Worm (Caenorhabditis elegans) whole organism, L1 larva: ENCODE results near the gene C17B7.15.

Experiments used
- C04F5.9 ChIP-seq: sonication (generic microtip); optimal IDR thresholded peaks from 2 replicates; lab custom pipeline; 2016; ENCODE audit warnings: missing genetic modification characterization, missing compliant biosample characterization
- C16A3.4 ChIP-seq: fragments of 150-350 bp; optimal IDR thresholded peaks from 2 replicates; lab custom pipeline; 2014; ENCODE audit warnings: missing biosample characterization, missing genetic modification characterization
- Y116A8C.19 ChIP-seq: sonication (generic microtip); optimal IDR thresholded peaks from 2 replicates; lab custom pipeline; 2016; ENCODE audit warnings: missing compliant biosample characterization, missing genetic modification characterization, borderline replicate concordance
- aha-1 ChIP-seq: fragments of 150-350 bp; optimal IDR thresholded peaks from 2 replicates; lab custom pipeline; 2014; ENCODE audit warnings: missing biosample characterization, missing genetic modification characterization
- ceh-8 ChIP-seq: fragments of 200-800 bp; sonication (Bioruptor generic); optimal IDR thresholded peaks from 2 replicates; lab custom pipeline; 2018; ENCODE audit warnings: mild to moderate bottlenecking, missing genetic modification characterization, moderate library complexity, missing compliant biosample characterization
- ces-1 ChIP-seq: fragments of 150-350 bp; optimal IDR thresholded peaks from 2 replicates; lab custom pipeline; 2014; ENCODE audit warnings: missing biosample characterization, missing genetic modification reagents, missing genetic modification characterization
- dpl-1 ChIP-seq, 3 experiments: fragments of 150-350 bp in 2 of 3; sonication (generic microtip) in 1 of 3; optimal IDR thresholded peaks; 2 replicates each; lab custom pipeline; 2014 to 2017; ENCODE audit warnings: missing biosample characterization in 3 of 3, missing genetic modification characterization in 3 of 3, missing genetic modification reagents in 3 of 3
- efl-3 ChIP-seq: fragments of 200-800 bp; sonication (Bioruptor generic); optimal IDR thresholded peaks from 2 replicates; lab custom pipeline; 2018; ENCODE audit warnings: mild to moderate bottlenecking, missing genetic modification characterization, missing compliant biosample characterization
- egl-27 ChIP-seq, 2 experiments: fragments of 150-350 bp in 1 of 2; sonication (generic microtip); optimal IDR thresholded peaks; 3 replicates each; lab custom pipeline; 2017 to 2018; ENCODE audit warnings: missing biosample characterization in 2 of 2, missing genetic modification characterization in 2 of 2, missing genetic modification reagents in 2 of 2
- elt-2 ChIP-seq: sonication (generic microtip); optimal IDR thresholded peaks from 2 replicates; lab custom pipeline; 2016; ENCODE audit warnings: missing genetic modification characterization, mild to moderate bottlenecking, inconsistent platforms, missing compliant biosample characterization, missing genetic modification reagents
- fkh-4 ChIP-seq: sonication (generic microtip); optimal IDR thresholded peaks from 2 replicates; lab custom pipeline; 2016; ENCODE audit warnings: missing compliant biosample characterization, missing genetic modification characterization, borderline replicate concordance
- fos-1 ChIP-seq: fragments of 150-350 bp; optimal IDR thresholded peaks from 2 replicates; lab custom pipeline; 2014; ENCODE audit warnings: missing biosample characterization, missing genetic modification characterization
- grh-1 ChIP-seq: fragments of 200-800 bp; sonication (Bioruptor generic); IDR thresholded peaks from 2 replicates; pipeline ENCODE4 v1.3.6; 2022; ENCODE audit warnings: missing genetic modification reagents, missing genetic modification characterization, missing compliant biosample characterization
- hlh-17 ChIP-seq: fragments of 200-800 bp; sonication (Bioruptor generic); optimal IDR thresholded peaks from 2 replicates; lab custom pipeline; 2018; ENCODE audit warnings: missing genetic modification characterization, mild to moderate bottlenecking, missing compliant biosample characterization, moderate library complexity, borderline replicate concordance
- irx-1 ChIP-seq: sonication (generic microtip); optimal IDR thresholded peaks from 2 replicates; lab custom pipeline; 2016; ENCODE audit warnings: missing genetic modification characterization, missing compliant biosample characterization
- mab-9 ChIP-seq: fragments of 200-800 bp; sonication (Bioruptor generic); IDR thresholded peaks from 2 replicates; pipeline ENCODE4 v1.3.6; 2022; ENCODE audit warnings: missing genetic modification reagents, missing genetic modification characterization, missing compliant biosample characterization
- mdl-1 ChIP-seq, 2 experiments: fragments of 150-350 bp; optimal IDR thresholded peaks; 2 replicates each; lab custom pipeline; 2014 to 2017; ENCODE audit warnings: missing biosample characterization in 2 of 2, missing genetic modification characterization in 2 of 2, inconsistent platforms in 1 of 2
- nhr-11 ChIP-seq: fragments of 150-350 bp; optimal IDR thresholded peaks from 2 replicates; lab custom pipeline; 2014; ENCODE audit warnings: missing biosample characterization, missing genetic modification characterization
- nhr-19 ChIP-seq: fragments of 200-800 bp; sonication (Bioruptor generic); conservative IDR thresholded peaks from 2 replicates; pipeline ENCODE4 v1.3.6; 2022; ENCODE audit warnings: missing genetic modification characterization, missing compliant biosample characterization
- nhr-20 ChIP-seq: sonication (generic microtip); optimal IDR thresholded peaks from 2 replicates; lab custom pipeline; 2016; ENCODE audit warnings: mild to moderate bottlenecking, missing genetic modification characterization, missing compliant biosample characterization
- nhr-47 ChIP-seq: sonication (generic microtip); optimal IDR thresholded peaks from 2 replicates; lab custom pipeline; 2016; ENCODE audit warnings: mild to moderate bottlenecking, missing genetic modification characterization, moderate library complexity, missing compliant biosample characterization
- nhr-71 ChIP-seq: sonication (generic microtip); optimal IDR thresholded peaks from 2 replicates; lab custom pipeline; 2016; ENCODE audit warnings: mild to moderate bottlenecking, missing genetic modification characterization, moderate library complexity, missing compliant biosample characterization
- nhr-76 ChIP-seq: sonication (generic microtip); optimal IDR thresholded peaks from 2 replicates; lab custom pipeline; 2017; ENCODE audit warnings: missing biosample characterization, missing genetic modification characterization
- nhr-90 ChIP-seq: sonication (generic microtip); optimal IDR thresholded peaks from 2 replicates; lab custom pipeline; 2016; ENCODE audit warnings: mild to moderate bottlenecking, missing genetic modification characterization, missing compliant biosample characterization; ENCODE audit not compliant: poor library complexity
- pax-3 ChIP-seq: fragments of 200-800 bp; sonication (Bioruptor generic); optimal IDR thresholded peaks from 2 replicates; lab custom pipeline; 2018; ENCODE audit warnings: mild to moderate bottlenecking, missing genetic modification characterization, moderate library complexity, missing compliant biosample characterization
- pqm-1 ChIP-seq: sonication (generic microtip); optimal IDR thresholded peaks from 3 replicates; lab custom pipeline; 2017; ENCODE audit warnings: missing biosample characterization, missing genetic modification characterization
- sox-4 ChIP-seq: sonication (generic microtip); optimal IDR thresholded peaks from 2 replicates; lab custom pipeline; 2016; ENCODE audit warnings: missing genetic modification characterization, missing compliant biosample characterization
- sup-37 ChIP-seq: fragments of 200-800 bp; sonication (Bioruptor generic); optimal IDR thresholded peaks from 2 replicates; lab custom pipeline; 2018; ENCODE audit warnings: mild to moderate bottlenecking, missing genetic modification characterization, missing compliant biosample characterization
- unc-62 ChIP-seq: fragments of 150-350 bp; optimal IDR thresholded peaks from 2 replicates; lab custom pipeline; 2014; ENCODE audit warnings: missing biosample characterization, missing genetic modification reagents, missing genetic modification characterization
- unc-98 ChIP-seq: fragments of 200-800 bp; sonication (Bioruptor generic); IDR thresholded peaks from 2 replicates; pipeline ENCODE4 v1.3.6; 2022; ENCODE audit warnings: missing genetic modification characterization, missing compliant biosample characterization
- zag-1 ChIP-seq: fragments of 150-350 bp; optimal IDR thresholded peaks from 2 replicates; lab custom pipeline; 2014; ENCODE audit warnings: missing biosample characterization, missing genetic modification characterization
- zip-4 ChIP-seq: fragments of 200-800 bp; sonication (Bioruptor generic); optimal IDR thresholded peaks from 2 replicates; lab custom pipeline; 2018; ENCODE audit warnings: mild to moderate bottlenecking, missing genetic modification characterization, moderate library complexity, missing compliant biosample characterization

The C17B7.15 gene

DNA sequence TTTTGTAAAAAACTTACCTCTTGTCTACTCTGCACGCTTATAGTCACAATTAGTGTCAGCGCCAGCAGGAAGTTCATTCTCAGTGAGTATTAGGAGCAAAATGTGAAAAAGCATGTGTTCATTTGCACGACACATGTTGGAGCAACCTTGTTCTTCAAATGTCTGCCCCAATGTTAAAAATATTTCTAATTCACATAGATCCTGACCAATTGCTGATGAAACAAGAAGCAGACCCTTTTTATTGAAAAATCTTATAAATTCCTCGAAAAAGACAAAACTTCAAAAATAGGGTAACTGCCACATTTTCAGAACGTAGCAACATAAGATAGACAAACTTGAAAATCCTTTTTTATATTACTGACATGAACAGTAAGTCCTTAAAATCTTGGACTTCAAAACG lies 25.8 kb upstream of the C17B7.15 start, which contains the start of gene C17B7.8:
Gene C17B7.8 (minus strand): TSS at position 101 of the 400 bp plus-strand sequence.
- TF ChIP-seq sup-37 (GFP tag; lab: Kevin White, UChicago) (no peak), mab-9 (GFP tag; lab: Robert Waterston, UW) (no peak), nhr-19 (GFP tag; lab: Robert Waterston, UW) (no peak), irx-1 (tag; lab: Kevin White, UChicago) (no peak), zag-1 (tag; lab: Kevin White, UChicago) (no peak), C16A3.4 (tag; lab: Kevin White, UChicago) (no peak), fos-1 (tag; lab: Kevin White, UChicago) (no peak), nhr-76 (tag; lab: Kevin White, UChicago) (no peak), efl-3 (GFP tag; lab: Kevin White, UChicago) (no peak), unc-98 (GFP tag; lab: Robert Waterston, UW) (no peak), zip-4 (GFP tag; lab: Kevin White, UChicago) (no peak), dpl-1 (GFP tag; optimal IDR thresholded peaks at IDR 0.05; lab: Kevin White, UChicago) (no peak), fkh-4 (tag; lab: Kevin White, UChicago) (no peak), nhr-20 (tag; lab: Kevin White, UChicago) (no peak), hlh-17 (GFP tag; lab: Kevin White, UChicago) (no peak), ces-1 (GFP tag; lab: Kevin White, UChicago) (no peak)

DNA sequence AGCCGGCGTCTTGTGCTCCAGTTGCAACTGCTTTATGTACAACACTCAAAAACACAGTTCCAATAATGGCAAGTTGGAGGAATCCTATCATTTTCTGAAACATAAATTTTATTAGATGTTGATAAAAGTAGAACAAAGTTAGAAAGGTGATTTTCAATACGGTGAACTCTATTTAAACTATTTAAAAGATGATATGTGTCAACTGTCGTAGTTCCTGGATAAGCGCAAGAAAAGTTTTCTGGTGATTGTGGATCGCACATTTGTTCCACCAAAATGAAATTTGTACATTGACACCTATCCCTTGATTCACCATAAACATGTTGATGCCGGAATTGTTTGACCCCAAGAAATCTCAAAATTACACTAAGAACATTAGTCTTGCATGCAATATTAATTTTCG lies 18.0 kb upstream of the C17B7.15 start, which contains the start of gene C17B7.9:
Gene C17B7.9 (minus strand): TSS at position 101 of the 400 bp plus-strand sequence.
- no peak for TF ChIP-seq egl-27 (tag; optimal IDR thresholded peaks at IDR 0.05; lab: Kevin White, UChicago)
- TF ChIP-seq nhr-90 (tag; lab: Kevin White, UChicago) = no peak
- TF ChIP-seq fkh-4 (tag; lab: Kevin White, UChicago) = no peak
- TF ChIP-seq pax-3 = no peak
- TF ChIP-seq C04F5.9 (tag; lab: Kevin White, UChicago) = no peak
- no peak for TF ChIP-seq elt-2 (tag; lab: Kevin White, UChicago)
- TF ChIP-seq nhr-11 = no peak
- no peak for TF ChIP-seq grh-1 (GFP tag; lab: Robert Waterston, UW)

DNA sequence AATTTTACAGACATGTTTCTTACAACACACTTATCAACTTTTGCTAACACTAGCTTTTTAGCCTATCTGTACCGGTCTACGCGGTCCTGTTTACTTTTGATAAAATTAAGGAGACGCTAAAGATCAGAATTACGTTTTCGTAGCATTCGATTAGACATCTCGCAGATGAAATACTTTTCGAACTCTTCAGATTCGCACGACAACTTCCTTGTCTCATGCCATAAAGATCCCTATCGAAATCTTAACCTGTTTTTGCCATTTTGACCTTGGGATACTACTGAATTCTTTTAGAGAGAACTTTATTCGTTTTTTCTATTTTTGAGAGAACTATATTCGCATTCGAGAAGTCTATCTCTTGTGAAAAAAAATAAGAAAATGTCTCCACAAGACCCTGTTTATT lies 16.6 kb upstream of the C17B7.15 start, which contains the start of gene C17B7.5:
Gene C17B7.5 (plus strand): TSS at position 301 of the 400 bp plus-strand sequence.
- TF ChIP-seq nhr-47 (tag; lab: Kevin White, UChicago) (no peak), Y116A8C.19 (tag; lab: Kevin White, UChicago) (no peak), sox-4 (tag; lab: Kevin White, UChicago) (no peak), mdl-1 (tag; optimal IDR thresholded peaks at IDR 0.05; lab: Kevin White, UChicago) (no peak), unc-62 (GFP tag; lab: Kevin White, UChicago) (no peak), nhr-19 (GFP tag; lab: Robert Waterston, UW) (no peak)

DNA sequence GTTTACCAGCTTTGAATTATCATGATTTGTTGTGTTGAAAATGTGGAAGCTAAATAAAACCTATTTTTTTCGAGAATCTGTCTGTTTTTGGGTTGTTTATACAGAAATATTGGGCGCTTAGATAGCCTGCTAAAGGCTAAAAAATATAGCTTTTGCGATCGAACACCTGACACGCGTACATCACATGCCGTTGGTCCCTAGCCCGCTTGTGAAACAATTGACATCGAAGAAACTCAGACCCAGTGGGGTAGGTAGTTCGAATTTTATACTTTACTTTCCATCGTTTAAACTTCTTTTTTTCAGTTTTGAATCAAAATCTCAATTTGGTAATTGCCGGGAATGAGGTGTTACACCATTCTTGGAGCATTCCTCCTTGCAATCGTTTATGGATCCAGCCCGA lies 11.0 kb upstream of the C17B7.15 start, which contains the start of gene C17B7.4:
Gene C17B7.4 (plus strand): TSS at position 301 of the 400 bp plus-strand sequence.
- no peak for TF ChIP-seq nhr-71
- no peak for TF ChIP-seq aha-1 (tag; lab: Kevin White, UChicago)
- TF ChIP-seq pqm-1 = no peak

DNA sequence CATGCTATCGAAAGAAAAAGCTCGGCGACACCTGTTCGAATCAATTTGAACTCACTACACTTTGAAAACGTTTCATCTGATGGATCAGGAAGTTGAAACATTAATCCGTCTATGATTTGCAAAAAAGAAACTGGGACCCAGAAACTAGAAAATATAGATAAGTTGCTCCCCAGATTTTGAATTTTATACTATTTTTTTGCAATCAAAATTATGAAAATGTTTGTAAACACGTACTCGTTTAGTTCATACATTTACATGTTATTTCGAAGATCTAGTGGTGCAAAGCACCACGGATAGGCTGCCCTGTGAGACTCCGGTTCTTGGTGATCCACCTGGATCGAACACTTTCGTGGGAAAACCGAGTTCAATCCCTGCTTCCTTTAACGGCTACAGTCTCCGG lies 8.1 kb upstream of the C17B7.15 start, which contains the start of gene C17B7.10:
Gene C17B7.10 (minus strand): TSS at position 101 of the 400 bp plus-strand sequence.
- TF ChIP-seq sup-37 (GFP tag; lab: Kevin White, UChicago) (no peak), irx-1 (tag; lab: Kevin White, UChicago) (no peak), ceh-8 (GFP tag; lab: Kevin White, UChicago) (no peak)
- TF ChIP-seq, all 84 proteins: peak for 0
